Fruit fly (Drosophila melanogaster) whole organism: ENCODE data around the gene Cngl.

Experiments
- CG8478 ChIP-seq: fragments of >200 bp; optimal IDR thresholded peaks from 2 replicates; lab custom pipeline; 2018; ENCODE audit warnings: inconsistent platforms
- pan ChIP-seq: fragments of >200 bp; optimal IDR thresholded peaks from 2 replicates; lab custom pipeline; 2017
- psq ChIP-seq: fragments of >200 bp; optimal IDR thresholded peaks from 2 replicates; lab custom pipeline; 2017
- usp ChIP-seq: fragments of >200 bp; optimal IDR thresholded peaks from 2 replicates; lab custom pipeline; 2017; ENCODE audit warnings: missing biosample characterization, missing genetic modification characterization, mixed read lengths

dm6 chrX:15448809-15449208 is 7.8 kb upstream of the Cngl start:
- TF ChIP-seq psq (lab: Kevin White, UChicago), result no peak
- no peak for TF ChIP-seq pan (lab: Kevin White, UChicago)
- TF ChIP-seq usp (GFP tag; lab: Kevin White, UChicago), result no peak
- TF ChIP-seq CG8478 (lab: Kevin White, UChicago), result no peak
